Fruit fly (Drosophila melanogaster): ENCODE results near the gene Marf.

The Marf gene

dm6 chrX:6316858-6317474 is 48.8 kb upstream of the Marf start (continued):
- TF ChIP-seq CoRest (tag; optimal IDR thresholded peaks at IDR 0.05) (peak; percentile 65), CG7271 (tag; optimal IDR thresholded peaks at IDR 0.05) (no peak), Ptx1 (GFP tag; IDR thresholded peaks at IDR 0.05) (peak; percentile 68), yki (optimal IDR thresholded peaks at IDR 0.05) (no peak), CG12744 (GFP tag; optimal IDR thresholded peaks at IDR 0.05) (peak; percentile 21), Neu2 (GFP tag; optimal IDR thresholded peaks at IDR 0.05; ENCODE audit: borderline replicate concordance) (no peak), CG15269 (tag; optimal IDR thresholded peaks at IDR 0.05) (peak; percentile 78), CG11085 (GFP tag; IDR thresholded peaks at IDR 0.05) (peak; percentile 50; the same call in 1 of the 2 replicates), CG18011 (GFP tag; optimal IDR thresholded peaks at IDR 0.05) (no peak), fd3F (GFP tag; optimal IDR thresholded peaks at IDR 0.05) (peak; percentile 60), shn (GFP tag; optimal IDR thresholded peaks at IDR 0.05) (no peak), tio (GFP tag; optimal IDR thresholded peaks at IDR 0.05) (no peak), BtbVII (GFP tag; optimal IDR thresholded peaks at IDR 0.05) (peak; percentile 51), CG4854 (GFP tag; optimal IDR thresholded peaks at IDR 0.05) (no peak), Hey (tag; optimal IDR thresholded peaks at IDR 0.05) (no peak), danr (GFP tag; IDR thresholded peaks at IDR 0.05) (peak; percentile 34; the same call in 1 of the 2 replicates), CG13894 (tag; optimal IDR thresholded peaks at IDR 0.05) (peak; percentile 71), CG8281 (tag; optimal IDR thresholded peaks at IDR 0.05) (no peak), CG2678 (tag; optimal IDR thresholded peaks at IDR 0.05) (peak; percentile 81), Poxn (GFP tag; IDR thresholded peaks at IDR 0.05) (peak; percentile 29; the same call in 1 of the 2 replicates), Dek (tag; optimal IDR thresholded peaks at IDR 0.05) (peak; percentile 55), ERR (GFP tag; optimal IDR thresholded peaks at IDR 0.05) (no peak), chif (GFP tag; optimal IDR thresholded peaks at IDR 0.05) (peak in 1 of 2 experiments; percentile 33), ase (GFP tag; IDR thresholded peaks at IDR 0.05) (peak; percentile 56; the same call in 2 of the 3 replicates), ab (GFP tag; optimal IDR thresholded peaks at IDR 0.05) (peak; percentile 10), CG10654 (GFP tag; optimal IDR thresholded peaks at IDR 0.05) (peak; percentile 13), CG17361 (GFP tag; IDR thresholded peaks at IDR 0.05) (no peak; the same call in 2 of the 3 replicates), Myb (GFP tag; optimal IDR thresholded peaks at IDR 0.05) (no peak), CG10431 (GFP tag; optimal IDR thresholded peaks at IDR 0.05) (no peak), CG9215 (GFP tag; IDR thresholded peaks at IDR 0.05) (peak; percentile 51; the same call in 1 of the 2 replicates), CG12769 (tag; optimal IDR thresholded peaks at IDR 0.05) (peak; percentile 83), CG17802 (tag; optimal IDR thresholded peaks at IDR 0.05) (no peak), sisA (GFP tag; IDR thresholded peaks at IDR 0.05) (peak; percentile 64), CG30020 (tag; optimal IDR thresholded peaks at IDR 0.05) (no peak), oc (tag; optimal IDR thresholded peaks at IDR 0.05) (no peak), CG16813 (GFP tag; IDR thresholded peaks at IDR 0.05; ENCODE audit: partially characterized antibody) (no peak), sens-2 (GFP tag; IDR thresholded peaks at IDR 0.05) (peak; percentile 56), CG18476 (GFP tag; optimal IDR thresholded peaks at IDR 0.05) (peak; percentile 35), CG11723 (GFP tag; optimal IDR thresholded peaks at IDR 0.05) (no peak), Ravus (GFP tag; IDR thresholded peaks at IDR 0.05) (peak; percentile 3; the same call in 1 of the 2 replicates), Hsf (GFP tag; optimal IDR thresholded peaks at IDR 0.05) (peak; percentile 60), CG13296 (GFP tag; optimal IDR thresholded peaks at IDR 0.05) (peak; percentile 65), eyg (GFP tag; optimal IDR thresholded peaks at IDR 0.05) (peak; percentile 52), unc-4 (GFP tag; IDR thresholded peaks at IDR 0.05; ENCODE audit: partially characterized antibody) (no peak), gce (GFP tag; IDR thresholded peaks at IDR 0.05) (0 out of 3 replicates have a peak, but pooled peaks have one; percentile 20), Stat92E (GFP tag; optimal IDR thresholded peaks at IDR 0.05) (no peak), CG12104 (GFP tag; optimal IDR thresholded peaks at IDR 0.05) (peak; percentile 24), CG10147 (GFP tag; optimal IDR thresholded peaks at IDR 0.05) (peak; percentile 64), Dad (GFP tag; optimal IDR thresholded peaks at IDR 0.05) (no peak)

Measured in whole organism, embryonic.